Fruit fly (Drosophila melanogaster) S2 (cell line): ENCODE data around the gene CG9147.

Experiments used
- CG8478 ChIP-seq: fragments of >200 bp; optimal IDR thresholded peaks from 2 replicates; lab custom pipeline; 2018
- CTCF ChIP-seq, 2 experiments: fragments of >200 bp; optimal IDR thresholded peaks; 2 replicates each; lab custom pipeline; 2018

CG9147 gene

dm6 chr2L:6047528-6048160 is 18.2 kb upstream of the CG9147 start, which contains the start of gene IPIP:
IPIP (plus strand) TSS chr2L:6048002.
- TF ChIP-seq CTCF (optimal IDR thresholded peaks at IDR 0.05; lab: Kevin White, UChicago), result peak in 1 of 2 experiments; percentile 38
- no peak for TF ChIP-seq CG8478

- no peak for TF ChIP-seq CG8478
- TF ChIP-seq CTCF (optimal IDR thresholded peaks at IDR 0.05; lab: Kevin White, UChicago), result no peak
Observed at dm6 chr2L:6048542-6048941, 17.3 kb upstream of the CG9147 start, which contains the start of the genes CG34179 and slmo. CG34179 (minus strand) TSS chr2L:6048706. slmo (minus strand) TSS chr2L:6048706.

dm6 chr2L:6050575-6050974 is 15.2 kb upstream of the CG9147 start, which contains the start of gene CG9135:
CG9135 (plus strand) TSS chr2L:6050800.
- TF ChIP-seq CTCF (optimal IDR thresholded peaks at IDR 0.05; lab: Kevin White, UChicago), result peak in 1 of 2 experiments; percentile 20
- TF ChIP-seq CG8478, result no peak

dm6 chr2L:6051212-6051621 is 14.6 kb upstream of the CG9147 start:
- TF ChIP-seq CTCF (optimal IDR thresholded peaks at IDR 0.05; lab: Kevin White, UChicago) (no peak), CG8478 (no peak)

- TF ChIP-seq CTCF (optimal IDR thresholded peaks at IDR 0.05; lab: Kevin White, UChicago), result no peak
- TF ChIP-seq CG8478, result no peak
Observed at dm6 chr2L:6053874-6054469, 11.8 kb upstream of the CG9147 start, which contains the start of gene CG13995. CG13995 (plus strand) TSS chr2L:6054302.

- TF ChIP-seq CG8478 (no peak), CTCF (optimal IDR thresholded peaks at IDR 0.05; lab: Kevin White, UChicago) (no peak)
Observed at dm6 chr2L:6060210-6060609, 5.6 kb upstream of the CG9147 start, which contains the start of gene CG34180. CG34180 (plus strand) TSS chr2L:6060510.

dm6 chr2L:6062382-6063082 is 3.3 kb upstream of the CG9147 start, which contains the start of the genes ND-51 and CG13994:
ND-51 (minus strand) TSS chr2L:6062757.
CG13994 (plus strand) TSS chr2L:6062989.
- TF ChIP-seq CTCF (optimal IDR thresholded peaks at IDR 0.05; lab: Kevin White, UChicago) (no peak), CG8478 (no peak)

dm6 chr2L:6068544-6069251 is 2.9 kb downstream of the CG9147 start, which contains the start of the genes CG9150 and Pfdn1:
CG9150 (minus strand) TSS chr2L:6068594.
Pfdn1 (plus strand) TSS chr2L:6069079.
- TF ChIP-seq CG8478 (no peak), CTCF (optimal IDR thresholded peaks at IDR 0.05; lab: Kevin White, UChicago) (no peak)

- TF ChIP-seq CTCF (optimal IDR thresholded peaks at IDR 0.05; lab: Kevin White, UChicago) (peak in 1 of 2 experiments; percentile 37), CG8478 (no peak)
Observed at dm6 chr2L:6070656-6071231, 4.9 kb downstream of the CG9147 start, which contains the start of the genes CG9154 and Kr-h2. CG9154 (minus strand) TSS chr2L:6070686. Kr-h2 (plus strand) TSS chr2L:6070990.

dm6 chr2L:6072124-6072523 is 6.3 kb downstream of the CG9147 start:
- TF ChIP-seq CTCF (optimal IDR thresholded peaks at IDR 0.05; lab: Kevin White, UChicago) (no peak), CG8478 (no peak)

dm6 chr2L:6073894-6074293 is 8.1 kb downstream of the CG9147 start:
- TF ChIP-seq CTCF (optimal IDR thresholded peaks at IDR 0.05; lab: Kevin White, UChicago) (no peak), CG8478 (no peak)

- TF ChIP-seq CG8478 (no peak), CTCF (optimal IDR thresholded peaks at IDR 0.05; lab: Kevin White, UChicago) (no peak)
Observed at dm6 chr2L:6074314-6074713, 8.5 kb downstream of the CG9147 start.

dm6 chr2L:6075345-6075744 is 9.5 kb downstream of the CG9147 start:
- no peak for TF ChIP-seq CTCF (optimal IDR thresholded peaks at IDR 0.05; lab: Kevin White, UChicago)
- TF ChIP-seq CG8478, result no peak

dm6 chr2L:6076143-6076542 is 10.3 kb downstream of the CG9147 start:
- TF ChIP-seq CTCF (optimal IDR thresholded peaks at IDR 0.05; lab: Kevin White, UChicago) (no peak), CG8478 (no peak)
